Worm (Caenorhabditis elegans) whole organism, L4 larva: ENCODE data around the gene ints-7.

Experiments
- F26F4.8 ChIP-seq: fragments of 200-800 bp; sonication (Bioruptor generic); conservative IDR thresholded peaks from 2 replicates; pipeline ENCODE4 v1.3.6; 2022; ENCODE audit warnings: missing genetic modification characterization, missing compliant biosample characterization
- F37D6.2 ChIP-seq: sonication (generic microtip); optimal IDR thresholded peaks from 2 replicates; lab custom pipeline; 2016; ENCODE audit warnings: mild to moderate bottlenecking, missing genetic modification characterization, missing compliant biosample characterization
- F49E8.2 ChIP-seq: sonication (generic microtip); optimal IDR thresholded peaks from 2 replicates; lab custom pipeline; 2016; ENCODE audit warnings: missing compliant biosample characterization, mild to moderate bottlenecking, missing genetic modification characterization, borderline replicate concordance
- R02D3.7 ChIP-seq: fragments of 150-350 bp; sonication (generic microtip); optimal IDR thresholded peaks from 3 replicates; lab custom pipeline; 2014; ENCODE audit warnings: missing biosample characterization, missing genetic modification characterization
- ZK546.5 ChIP-seq, 2 experiments: sonication (generic microtip); optimal IDR thresholded peaks; 2 replicates each; lab custom pipeline; 2017; ENCODE audit warnings: missing biosample characterization in 2 of 2, missing genetic modification characterization in 2 of 2
- aly-2 ChIP-seq: sonication (generic microtip); optimal IDR thresholded peaks from 2 replicates; lab custom pipeline; 2018; ENCODE audit warnings: missing biosample characterization, missing genetic modification characterization
- ama-1 ChIP-seq: fragments of 150-350 bp; optimal IDR thresholded peaks from 2 replicates; lab custom pipeline; 2014; ENCODE audit warnings: inconsistent platforms, mixed read lengths
- ceh-44 ChIP-seq: fragments of 200-800 bp; sonication (Bioruptor generic); IDR thresholded peaks from 2 replicates; pipeline ENCODE4 v1.3.6; 2022; ENCODE audit warnings: missing genetic modification reagents, missing genetic modification characterization, missing compliant biosample characterization
- ceh-62 ChIP-seq: sonication (generic microtip); optimal IDR thresholded peaks from 2 replicates; lab custom pipeline; 2017; ENCODE audit warnings: missing biosample characterization, missing genetic modification characterization
- cey-2 ChIP-seq: sonication (generic microtip); optimal IDR thresholded peaks from 3 replicates; lab custom pipeline; 2017; ENCODE audit warnings: missing genetic modification characterization, mild to moderate bottlenecking, missing compliant biosample characterization, antibody characterized with exemption, borderline replicate concordance; ENCODE audit not compliant: insufficient read depth
- ctbp-1 ChIP-seq: fragments of 200-800 bp; sonication (Bioruptor generic); IDR thresholded peaks from 2 replicates; pipeline ENCODE4 v1.3.6; 2022; ENCODE audit warnings: missing genetic modification reagents, missing genetic modification characterization, missing compliant biosample characterization
- daf-16 ChIP-seq, 3 experiments: sonication (generic microtip); optimal IDR thresholded peaks; 2 replicates each; lab custom pipeline; 2016 to 2017; ENCODE audit warnings: missing genetic modification characterization in 3 of 3, missing genetic modification reagents in 3 of 3, mild to moderate bottlenecking in 2 of 3, missing compliant biosample characterization in 2 of 3, missing biosample characterization in 1 of 3, moderate library complexity in 1 of 3
- daf-19 ChIP-seq: fragments of 200-800 bp; sonication (Bioruptor generic); conservative IDR thresholded peaks from 2 replicates; pipeline ENCODE4 v1.3.6; 2022; ENCODE audit warnings: missing genetic modification characterization, missing compliant biosample characterization
- dmd-6 ChIP-seq: fragments of 200-800 bp; sonication (Bioruptor generic); IDR thresholded peaks from 2 replicates; pipeline ENCODE4 v1.3.6; 2022; ENCODE audit warnings: missing genetic modification reagents, missing genetic modification characterization, missing compliant biosample characterization
- dpl-1 ChIP-seq: fragments of 150-350 bp; optimal IDR thresholded peaks from 2 replicates; lab custom pipeline; 2014; ENCODE audit warnings: missing biosample characterization, missing genetic modification reagents, missing genetic modification characterization
- duxl-1 ChIP-seq: sonication (generic microtip); optimal IDR thresholded peaks from 2 replicates; lab custom pipeline; 2016; ENCODE audit warnings: mild to moderate bottlenecking, missing genetic modification characterization, moderate library complexity, missing compliant biosample characterization; ENCODE audit not compliant: poor library complexity
- dve-1 ChIP-seq: sonication (generic microtip); optimal IDR thresholded peaks from 2 replicates; lab custom pipeline; 2017; ENCODE audit warnings: antibody characterized with exemption, mild to moderate bottlenecking, missing genetic modification characterization, missing compliant biosample characterization; ENCODE audit not compliant: insufficient read depth
- egl-27 ChIP-seq: sonication (generic microtip); optimal IDR thresholded peaks from 3 replicates; lab custom pipeline; 2017; ENCODE audit warnings: missing biosample characterization, missing genetic modification reagents, missing genetic modification characterization
- hlh-11 ChIP-seq: fragments of 200-800 bp; sonication (Bioruptor generic); optimal IDR thresholded peaks from 2 replicates; lab custom pipeline; 2018; ENCODE audit warnings: mild to moderate bottlenecking, missing genetic modification characterization, missing compliant biosample characterization
- hlh-30 ChIP-seq: sonication (generic microtip); optimal IDR thresholded peaks from 2 replicates; lab custom pipeline; 2017; ENCODE audit warnings: antibody characterized with exemption, mild to moderate bottlenecking, missing genetic modification characterization, missing compliant biosample characterization; ENCODE audit not compliant: insufficient read depth
- jun-1 ChIP-seq: fragments of 150-350 bp; optimal IDR thresholded peaks from 2 replicates; lab custom pipeline; 2014; ENCODE audit warnings: missing biosample characterization, missing genetic modification reagents, missing genetic modification characterization
- lin-15B ChIP-seq: fragments of 150-350 bp; sonication (generic microtip); optimal IDR thresholded peaks from 3 replicates; lab custom pipeline; 2014; ENCODE audit warnings: missing biosample characterization, missing genetic modification characterization
- lin-38 ChIP-seq: fragments of 200-800 bp; sonication (Bioruptor generic); IDR thresholded peaks from 2 replicates; pipeline ENCODE4 v1.3.6; 2022; ENCODE audit warnings: missing genetic modification reagents, missing genetic modification characterization, missing compliant biosample characterization
- lin-39 ChIP-seq: fragments of 150-350 bp; optimal IDR thresholded peaks from 2 replicates; lab custom pipeline; 2014; ENCODE audit warnings: missing biosample characterization, missing genetic modification reagents, missing genetic modification characterization
- lsy-2 ChIP-seq, 2 experiments: fragments of 150-350 bp in 1 of 2; sonication (generic microtip) in 1 of 2; optimal IDR thresholded peaks; 2 replicates each; lab custom pipeline; 2014 to 2017; ENCODE audit warnings: missing biosample characterization in 2 of 2, missing genetic modification characterization in 2 of 2
- mdt-29 ChIP-seq: fragments of 200-800 bp; sonication (Bioruptor generic); IDR thresholded peaks from 2 replicates; pipeline ENCODE4 v1.3.6; 2022; ENCODE audit warnings: missing genetic modification reagents, missing genetic modification characterization, missing compliant biosample characterization
- mep-1 ChIP-seq: fragments of 150-350 bp; sonication (generic microtip); optimal IDR thresholded peaks from 3 replicates; lab custom pipeline; 2014; ENCODE audit warnings: missing biosample characterization, missing genetic modification characterization
- mxl-3 ChIP-seq: fragments of 200-800 bp; sonication (Bioruptor generic); optimal IDR thresholded peaks from 2 replicates; lab custom pipeline; 2018; ENCODE audit warnings: mild to moderate bottlenecking, missing genetic modification characterization, missing compliant biosample characterization
- nhr-28 ChIP-seq: fragments of 150-350 bp; optimal IDR thresholded peaks from 2 replicates; lab custom pipeline; 2014; ENCODE audit warnings: missing biosample characterization, missing genetic modification characterization
- nhr-6 ChIP-seq: fragments of 150-350 bp; optimal IDR thresholded peaks from 2 replicates; lab custom pipeline; 2014; ENCODE audit warnings: missing biosample characterization, missing genetic modification characterization
- pqm-1 ChIP-seq: sonication (generic microtip); optimal IDR thresholded peaks from 2 replicates; lab custom pipeline; 2017; ENCODE audit warnings: missing biosample characterization, missing genetic modification characterization
- saeg-2 ChIP-seq: fragments of 200-800 bp; sonication (Bioruptor generic); IDR thresholded peaks from 2 replicates; pipeline ENCODE4 v1.3.6; 2022; ENCODE audit warnings: missing genetic modification reagents, missing genetic modification characterization, missing compliant biosample characterization
- set-16 ChIP-seq: fragments of 200-800 bp; sonication (Bioruptor generic); IDR thresholded peaks from 2 replicates; pipeline ENCODE4 v1.3.6; 2022; ENCODE audit warnings: missing genetic modification reagents, missing genetic modification characterization, missing compliant biosample characterization
- snpc-1.2 ChIP-seq: fragments of 200-800 bp; sonication (Bioruptor generic); IDR thresholded peaks from 2 replicates; pipeline ENCODE4 v1.3.6; 2022; ENCODE audit warnings: missing genetic modification reagents, missing genetic modification characterization, missing compliant biosample characterization
- unc-62 ChIP-seq, 3 experiments: fragments of 150-350 bp in 1 of 3; sonication (generic microtip); optimal IDR thresholded peaks in 2 of 3; peaks in 1 of 3; 1 replicate in 1 of 3; 2 replicates in 2 of 3; lab custom pipeline; 2014 to 2017; ENCODE audit warnings: missing biosample characterization in 3 of 3, missing genetic modification characterization in 3 of 3, missing genetic modification reagents in 3 of 3, missing genotype in 1 of 3
- zfp-2 ChIP-seq: sonication (generic microtip); optimal IDR thresholded peaks from 2 replicates; lab custom pipeline; 2016; ENCODE audit warnings: mild to moderate bottlenecking, missing genetic modification characterization, missing compliant biosample characterization
- zfp-3 ChIP-seq: fragments of 200-800 bp; sonication (Bioruptor generic); conservative IDR thresholded peaks from 2 replicates; pipeline ENCODE4 v1.3.6; 2022; ENCODE audit warnings: missing genetic modification reagents, missing genetic modification characterization, missing compliant biosample characterization
- zip-2 ChIP-seq: fragments of 150-350 bp; optimal IDR thresholded peaks from 2 replicates; lab custom pipeline; 2014; ENCODE audit warnings: missing biosample characterization, missing genetic modification characterization

The ints-7 gene

ce11 chrII:11599751-11600150, 17.1 kb downstream of the ints-7 start, which contains the start of gene npp-5:
npp-5 (minus strand) TSS chrII:11599809.
- no peak for TF ChIP-seq daf-19
- TF ChIP-seq R02D3.7 (tag; lab: Kevin White, UChicago): no peak
- TF ChIP-seq dpl-1 (GFP tag; lab: Kevin White, UChicago): peak; percentile 85
- TF ChIP-seq lin-38 (GFP tag; lab: Robert Waterston, UW): peak; percentile 78
- TF ChIP-seq hlh-30 (tag; lab: Kevin White, UChicago): peak; percentile 3
- TF ChIP-seq nhr-6 (tag; lab: Kevin White, UChicago): peak; percentile 41
- TF ChIP-seq lsy-2 (tag; optimal IDR thresholded peaks at IDR 0.05; lab: Kevin White, UChicago): peak in 1 of 2 experiments; percentile 20
- TF ChIP-seq mxl-3 (GFP tag; lab: Kevin White, UChicago): no peak

ce11 chrII:11600711-11601110, 18.1 kb downstream of the ints-7 start, which contains the start of gene F07A11.4:
F07A11.4 (plus strand) TSS chrII:11601011.
- no peak for TF ChIP-seq zfp-3 (GFP tag; lab: Robert Waterston, UW)
- TF ChIP-seq F37D6.2 (tag; lab: Kevin White, UChicago): no peak
- TF ChIP-seq lin-39: no peak

ce11 chrII:11602387-11602960, 19.8 kb downstream of the ints-7 start:
- TF ChIP-seq daf-16 (GFP tag; optimal IDR thresholded peaks at IDR 0.05; lab: Kevin White, UChicago) (no peak), daf-16 (tag; optimal IDR thresholded peaks at IDR 0.05; lab: Kevin White, UChicago) (no peak), egl-27 (tag; lab: Kevin White, UChicago) (no peak), hlh-11 (peak; percentile 34), cey-2 (tag; lab: Kevin White, UChicago) (no peak), nhr-28 (tag; lab: Kevin White, UChicago) (no peak), ama-1 (lab: Kevin White, UChicago) (no peak), duxl-1 (tag; lab: Kevin White, UChicago) (no peak), zip-2 (no peak), set-16 (GFP tag; lab: Robert Waterston, UW) (0 out of 2 replicates have a peak, but pooled peaks have one; percentile 22), lin-15B (tag; lab: Kevin White, UChicago) (no peak), ceh-44 (GFP tag; lab: Robert Waterston, UW) (no peak), F26F4.8 (no peak), ceh-62 (no peak), unc-62 (GFP tag; optimal IDR thresholded peaks at IDR 0.05 in 1 of 2; lab: Kevin White, UChicago) (peak in 1 of 2 experiments; percentile 57), unc-62 (tag; optimal IDR thresholded peaks at IDR 0.05; lab: Kevin White, UChicago) (no peak), aly-2 (tag; lab: Kevin White, UChicago) (no peak), saeg-2 (GFP tag; lab: Robert Waterston, UW) (no peak), ZK546.5 (tag; optimal IDR thresholded peaks at IDR 0.05; lab: Kevin White, UChicago) (no peak)
- TF ChIP-seq, all 104 proteins: peak for 3

DNA sequence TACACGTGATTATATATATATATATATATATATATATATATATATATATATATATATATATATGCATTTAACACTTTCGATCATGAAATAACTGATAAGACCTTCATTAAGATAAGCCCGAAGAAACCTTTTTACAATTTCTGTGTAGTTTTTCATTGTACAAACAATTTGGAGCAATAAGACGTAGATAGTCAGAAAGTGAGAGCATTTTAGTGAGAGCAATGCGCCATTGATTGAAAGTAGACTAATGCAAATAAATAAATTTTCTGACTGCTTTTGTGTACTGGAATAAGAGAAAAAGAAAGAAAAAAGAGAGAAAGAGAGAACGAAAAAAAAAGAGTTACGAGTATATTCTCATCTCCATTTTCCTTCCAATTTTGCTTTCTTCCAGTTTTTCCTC, 22.0 kb downstream of the ints-7 start:
- TF ChIP-seq nhr-28 (tag; lab: Kevin White, UChicago): peak; percentile 40
- TF ChIP-seq mep-1 (tag; lab: Kevin White, UChicago): peak; percentile 30
- no peak for TF ChIP-seq daf-16 (GFP tag; optimal IDR thresholded peaks at IDR 0.05; lab: Kevin White, UChicago)
- TF ChIP-seq daf-16 (tag; optimal IDR thresholded peaks at IDR 0.05; lab: Kevin White, UChicago): peak; percentile 78
- no peak for TF ChIP-seq ctbp-1
- peak; percentile 66 for TF ChIP-seq dve-1 (tag; lab: Kevin White, UChicago)
- TF ChIP-seq zfp-2 (tag; lab: Kevin White, UChicago): no peak
- TF ChIP-seq mdt-29 (GFP tag; lab: Robert Waterston, UW): no peak
- TF ChIP-seq jun-1: no peak
- peak; percentile 32 for TF ChIP-seq hlh-11
- TF ChIP-seq dmd-6: peak; percentile 49
- peak; percentile 85 for TF ChIP-seq pqm-1 (tag; lab: Kevin White, UChicago)
- no peak for TF ChIP-seq snpc-1.2 (GFP tag; lab: Robert Waterston, UW)
- TF ChIP-seq F49E8.2: no peak
